Worm (Caenorhabditis elegans) whole organism, late embryonic: ENCODE measurements around the gene Y53G8B.1.

Experiments
- F13H6.1 ChIP-seq: sonication (generic microtip); optimal IDR thresholded peaks from 2 replicates; lab custom pipeline; 2016; ENCODE audit warnings: missing genetic modification characterization, missing compliant biosample characterization
- K09A11.1 ChIP-seq: sonication (generic microtip); optimal IDR thresholded peaks from 2 replicates; lab custom pipeline; 2017; ENCODE audit warnings: antibody characterized with exemption, mild to moderate bottlenecking, missing genetic modification characterization, missing compliant biosample characterization; ENCODE audit not compliant: insufficient read depth
- ama-1 ChIP-seq: fragments of 150-350 bp; optimal IDR thresholded peaks from 2 replicates; lab custom pipeline; 2014
- ceh-9 ChIP-seq: sonication (generic microtip); optimal IDR thresholded peaks from 2 replicates; lab custom pipeline; 2016; ENCODE audit warnings: mild to moderate bottlenecking, missing genetic modification characterization, inconsistent platforms, missing compliant biosample characterization
- fkh-10 ChIP-seq: fragments of 150-350 bp; optimal IDR thresholded peaks from 2 replicates; lab custom pipeline; 2014; ENCODE audit warnings: missing biosample characterization, missing genetic modification reagents, missing genetic modification characterization
- gmeb-2 ChIP-seq: sonication (generic microtip); optimal IDR thresholded peaks from 2 replicates; lab custom pipeline; 2016; ENCODE audit warnings: missing genetic modification characterization, inconsistent platforms, missing compliant biosample characterization
- mec-3 ChIP-seq: sonication (generic microtip); optimal IDR thresholded peaks from 2 replicates; lab custom pipeline; 2016; ENCODE audit warnings: borderline replicate concordance, missing genetic modification characterization, missing compliant biosample characterization
- pha-4 ChIP-seq: fragments of 150-350 bp; optimal IDR thresholded peaks from 2 replicates; lab custom pipeline; 2018; ENCODE audit warnings: missing biosample characterization, missing genetic modification reagents, missing genetic modification characterization
- pqm-1 ChIP-seq: sonication (generic microtip); optimal IDR thresholded peaks from 2 replicates; lab custom pipeline; 2016; ENCODE audit warnings: missing genetic modification characterization, missing compliant biosample characterization
- unc-86 ChIP-seq: sonication (generic microtip); optimal IDR thresholded peaks from 2 replicates; lab custom pipeline; 2016; ENCODE audit warnings: missing genetic modification characterization, missing compliant biosample characterization

DNA sequence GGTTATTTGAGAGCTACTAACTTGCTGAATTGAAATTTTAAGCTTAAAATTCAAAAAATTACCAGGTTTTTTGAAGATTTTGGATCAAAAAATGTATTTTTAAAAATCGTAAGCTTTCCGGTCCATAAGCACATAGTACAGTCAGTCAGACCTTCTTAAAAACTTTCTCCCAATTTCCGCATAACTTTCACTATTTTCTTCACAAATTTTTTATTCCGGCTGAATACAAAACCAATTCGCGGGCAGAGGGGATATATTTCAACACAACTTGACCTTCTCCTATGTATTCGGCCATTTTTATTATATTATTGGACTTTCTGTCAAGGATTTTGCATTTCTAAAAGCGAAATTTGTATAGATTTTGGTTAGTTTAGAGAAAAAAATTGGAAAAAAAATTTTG is 31.4 kb downstream of the Y53G8B.1 start:
- TF ChIP-seq F13H6.1 (tag; lab: Kevin White, UChicago) (no peak), ama-1 (lab: Kevin White, UChicago) (no peak), fkh-10 (GFP tag; lab: Kevin White, UChicago) (no peak), pha-4 (tag; lab: Kevin White, UChicago) (no peak), gmeb-2 (tag; lab: Kevin White, UChicago) (no peak), pqm-1 (tag; lab: Kevin White, UChicago) (no peak), K09A11.1 (no peak), ceh-9 (tag; lab: Kevin White, UChicago) (no peak), unc-86 (tag; lab: Kevin White, UChicago) (no peak), mec-3 (tag; lab: Kevin White, UChicago) (no peak)
